Fruit fly (Drosophila melanogaster): ENCODE data around the gene CG43774.

Gene CG43774

dm6 chr2L:4008353-4008752, at the start of gene CG43774:
Gene CG43774, plus strand, starts transcription at chr2L:4008653.
- TF ChIP-seq psq (optimal IDR thresholded peaks at IDR 0.05): no peak
- TF ChIP-seq Sin3A (optimal IDR thresholded peaks at IDR 0.05): no peak
- TF ChIP-seq Myc (optimal IDR thresholded peaks at IDR 0.05): no peak
- no peak for TF ChIP-seq insv (optimal IDR thresholded peaks at IDR 0.05)
- no peak for TF ChIP-seq ttk (optimal IDR thresholded peaks at IDR 0.05)
- no peak for TF ChIP-seq h (optimal IDR thresholded peaks at IDR 0.05)

- no peak for TF ChIP-seq h (optimal IDR thresholded peaks at IDR 0.05)
- no peak for TF ChIP-seq Myc (optimal IDR thresholded peaks at IDR 0.05)
- TF ChIP-seq insv (optimal IDR thresholded peaks at IDR 0.05): no peak
- no peak for TF ChIP-seq psq (optimal IDR thresholded peaks at IDR 0.05)
- TF ChIP-seq Sin3A (optimal IDR thresholded peaks at IDR 0.05): no peak
- no peak for TF ChIP-seq ttk (optimal IDR thresholded peaks at IDR 0.05)
These were observed 40.1 kb upstream of the CG43774 start for dm6 chr2L:3968325-3968724.

dm6 chr2L:3991638-3992037, 16.8 kb upstream of the CG43774 start, which contains the start of gene fred:
Gene fred, minus strand, starts transcription at chr2L:3991713.
- TF ChIP-seq Sin3A (optimal IDR thresholded peaks at IDR 0.05): no peak
- TF ChIP-seq psq (optimal IDR thresholded peaks at IDR 0.05): no peak
- TF ChIP-seq insv (optimal IDR thresholded peaks at IDR 0.05): no peak
- no peak for TF ChIP-seq h (optimal IDR thresholded peaks at IDR 0.05)
- TF ChIP-seq ttk (optimal IDR thresholded peaks at IDR 0.05): no peak
- TF ChIP-seq Myc (optimal IDR thresholded peaks at IDR 0.05): no peak

dm6 chr2L:3999718-4000117, 8.7 kb upstream of the CG43774 start, which contains the start of gene CG43797:
Gene CG43797, plus strand, starts transcription at chr2L:4000018.
- TF ChIP-seq insv (optimal IDR thresholded peaks at IDR 0.05) (no peak), psq (optimal IDR thresholded peaks at IDR 0.05) (no peak), Sin3A (optimal IDR thresholded peaks at IDR 0.05) (no peak), h (optimal IDR thresholded peaks at IDR 0.05) (no peak), ttk (optimal IDR thresholded peaks at IDR 0.05) (no peak), Myc (optimal IDR thresholded peaks at IDR 0.05) (no peak)

- no peak for TF ChIP-seq Myc (optimal IDR thresholded peaks at IDR 0.05)
- no peak for TF ChIP-seq h (optimal IDR thresholded peaks at IDR 0.05)
- no peak for TF ChIP-seq insv (optimal IDR thresholded peaks at IDR 0.05)
- no peak for TF ChIP-seq psq (optimal IDR thresholded peaks at IDR 0.05)
- TF ChIP-seq Sin3A (optimal IDR thresholded peaks at IDR 0.05): no peak
- TF ChIP-seq ttk (optimal IDR thresholded peaks at IDR 0.05): no peak
These were observed 4.7 kb upstream of the CG43774 start, which contains the start of gene CG34176 for dm6 chr2L:4003780-4004179. Gene CG34176, plus strand, starts transcription at chr2L:4004080.

dm6 chr2L:4004684-4005083, 3.8 kb upstream of the CG43774 start, which contains the start of gene CG15422:
Gene CG15422, plus strand, starts transcription at chr2L:4004984.
- TF ChIP-seq psq (optimal IDR thresholded peaks at IDR 0.05) (no peak), h (optimal IDR thresholded peaks at IDR 0.05) (no peak), Myc (optimal IDR thresholded peaks at IDR 0.05) (no peak), ttk (optimal IDR thresholded peaks at IDR 0.05) (no peak)

dm6 chr2L:4005741-4006140, 2.7 kb upstream of the CG43774 start, which contains the start of gene CG15423:
Gene CG15423, plus strand, starts transcription at chr2L:4006041.
- TF ChIP-seq psq (optimal IDR thresholded peaks at IDR 0.05): no peak

dm6 chr2L:4007390-4007789, 1.1 kb upstream of the CG43774 start, which contains the start of gene CG43773:
Gene CG43773, plus strand, starts transcription at chr2L:4007690.
- TF ChIP-seq Sin3A (optimal IDR thresholded peaks at IDR 0.05) (no peak), psq (optimal IDR thresholded peaks at IDR 0.05) (no peak), h (optimal IDR thresholded peaks at IDR 0.05) (no peak), ttk (optimal IDR thresholded peaks at IDR 0.05) (no peak), Myc (optimal IDR thresholded peaks at IDR 0.05) (no peak)

- TF ChIP-seq h (optimal IDR thresholded peaks at IDR 0.05) (no peak), insv (optimal IDR thresholded peaks at IDR 0.05) (no peak), Sin3A (optimal IDR thresholded peaks at IDR 0.05) (no peak), Myc (optimal IDR thresholded peaks at IDR 0.05) (no peak), psq (optimal IDR thresholded peaks at IDR 0.05) (no peak), ttk (optimal IDR thresholded peaks at IDR 0.05) (no peak)
These were observed 3.6 kb downstream of the CG43774 start for dm6 chr2L:4012089-4012488.

- no peak for TF ChIP-seq h (optimal IDR thresholded peaks at IDR 0.05)
- TF ChIP-seq psq (optimal IDR thresholded peaks at IDR 0.05): no peak
- TF ChIP-seq Myc (optimal IDR thresholded peaks at IDR 0.05): no peak
- no peak for TF ChIP-seq Sin3A (optimal IDR thresholded peaks at IDR 0.05)
- no peak for TF ChIP-seq insv (optimal IDR thresholded peaks at IDR 0.05)
- TF ChIP-seq ttk (optimal IDR thresholded peaks at IDR 0.05): no peak
These were observed 10.7 kb downstream of the CG43774 start for dm6 chr2L:4019198-4019597.

- TF ChIP-seq h (optimal IDR thresholded peaks at IDR 0.05) (no peak), Sin3A (optimal IDR thresholded peaks at IDR 0.05) (no peak), Myc (optimal IDR thresholded peaks at IDR 0.05) (no peak)
These were observed 11.3 kb downstream of the CG43774 start for dm6 chr2L:4019765-4020164.

- TF ChIP-seq h (optimal IDR thresholded peaks at IDR 0.05) (no peak), insv (optimal IDR thresholded peaks at IDR 0.05) (no peak), Sin3A (optimal IDR thresholded peaks at IDR 0.05) (no peak), psq (optimal IDR thresholded peaks at IDR 0.05) (no peak), Myc (optimal IDR thresholded peaks at IDR 0.05) (no peak), ttk (optimal IDR thresholded peaks at IDR 0.05) (no peak)
These were observed 11.7 kb downstream of the CG43774 start for dm6 chr2L:4020188-4020587.

- TF ChIP-seq h (optimal IDR thresholded peaks at IDR 0.05) (no peak), ttk (optimal IDR thresholded peaks at IDR 0.05) (no peak), psq (optimal IDR thresholded peaks at IDR 0.05) (no peak), Sin3A (optimal IDR thresholded peaks at IDR 0.05) (no peak), insv (optimal IDR thresholded peaks at IDR 0.05) (no peak), Myc (optimal IDR thresholded peaks at IDR 0.05) (no peak)
These were observed 13.3 kb downstream of the CG43774 start for dm6 chr2L:4021608-4022342.

All from Kc167 (cell line).